Worm (Caenorhabditis elegans) whole organism, late embryonic: Measurements from ENCODE around the gene T25E4.2.

ENCODE experiments used
- C38D4.7 ChIP-seq: fragments of 200-800 bp; sonication (Bioruptor generic); optimal IDR thresholded peaks from 2 replicates; lab custom pipeline; 2018; ENCODE audit warnings: mild to moderate bottlenecking, missing genetic modification characterization, moderate library complexity, missing compliant biosample characterization
- F13H6.1 ChIP-seq: sonication (generic microtip); optimal IDR thresholded peaks from 2 replicates; lab custom pipeline; 2016; ENCODE audit warnings: missing genetic modification characterization, missing compliant biosample characterization
- K09A11.1 ChIP-seq: sonication (generic microtip); optimal IDR thresholded peaks from 2 replicates; lab custom pipeline; 2017; ENCODE audit warnings: antibody characterized with exemption, mild to moderate bottlenecking, missing genetic modification characterization, missing compliant biosample characterization; ENCODE audit not compliant: insufficient read depth
- T23F11.4 ChIP-seq: fragments of 200-800 bp; sonication (Bioruptor generic); optimal IDR thresholded peaks from 2 replicates; lab custom pipeline; 2018; ENCODE audit warnings: mild to moderate bottlenecking, missing genetic modification characterization, missing compliant biosample characterization
- Y22D7AL.16 ChIP-seq: sonication (generic microtip); optimal IDR thresholded peaks from 2 replicates; lab custom pipeline; 2016; ENCODE audit warnings: missing genetic modification characterization, missing compliant biosample characterization
- ama-1 ChIP-seq: fragments of 150-350 bp; optimal IDR thresholded peaks from 2 replicates; lab custom pipeline; 2014
- ceh-14 ChIP-seq: sonication (generic microtip); optimal IDR thresholded peaks from 2 replicates; lab custom pipeline; 2016; ENCODE audit warnings: missing genotype, missing genetic modification characterization, missing compliant biosample characterization
- ceh-19 ChIP-seq: fragments of 200-800 bp; sonication (Bioruptor generic); optimal IDR thresholded peaks from 2 replicates; lab custom pipeline; 2018; ENCODE audit warnings: mild to moderate bottlenecking, missing genetic modification characterization, missing compliant biosample characterization
- ceh-24 ChIP-seq: sonication (generic microtip); optimal IDR thresholded peaks from 2 replicates; lab custom pipeline; 2016; ENCODE audit warnings: mild to moderate bottlenecking, missing genetic modification characterization, missing compliant biosample characterization
- ceh-30 ChIP-seq: fragments of 150-350 bp; optimal IDR thresholded peaks from 2 replicates; lab custom pipeline; 2014; ENCODE audit warnings: missing biosample characterization, missing genetic modification characterization
- ceh-31 ChIP-seq: sonication (generic microtip); optimal IDR thresholded peaks from 2 replicates; lab custom pipeline; 2016; ENCODE audit warnings: missing genetic modification characterization, missing compliant biosample characterization
- ceh-45 ChIP-seq: fragments of 200-800 bp; sonication (Bioruptor generic); IDR thresholded peaks from 2 replicates; pipeline ENCODE4 v1.3.6; 2022; ENCODE audit warnings: missing genetic modification reagents, missing genetic modification characterization, missing compliant biosample characterization
- ceh-6 ChIP-seq: fragments of 200-800 bp; sonication (Bioruptor generic); optimal IDR thresholded peaks from 2 replicates; lab custom pipeline; 2018; ENCODE audit warnings: mild to moderate bottlenecking, missing genetic modification characterization, missing compliant biosample characterization
- ceh-9 ChIP-seq: sonication (generic microtip); optimal IDR thresholded peaks from 2 replicates; lab custom pipeline; 2016; ENCODE audit warnings: mild to moderate bottlenecking, missing genetic modification characterization, inconsistent platforms, missing compliant biosample characterization
- che-1 ChIP-seq: sonication (generic microtip); optimal IDR thresholded peaks from 2 replicates; lab custom pipeline; 2016; ENCODE audit warnings: mild to moderate bottlenecking, missing genetic modification characterization, missing compliant biosample characterization
- dmd-4 ChIP-seq: sonication (generic microtip); optimal IDR thresholded peaks from 2 replicates; lab custom pipeline; 2016; ENCODE audit warnings: borderline replicate concordance, missing genetic modification characterization, missing compliant biosample characterization
- dve-1 ChIP-seq: sonication (generic microtip); optimal IDR thresholded peaks from 2 replicates; lab custom pipeline; 2017; ENCODE audit warnings: antibody characterized with exemption, mild to moderate bottlenecking, missing genetic modification characterization, missing compliant biosample characterization
- elt-4 ChIP-seq: sonication (generic microtip); optimal IDR thresholded peaks from 2 replicates; lab custom pipeline; 2016; ENCODE audit warnings: missing genetic modification characterization, missing compliant biosample characterization
- ets-4 ChIP-seq: sonication (generic microtip); optimal IDR thresholded peaks from 2 replicates; lab custom pipeline; 2016; ENCODE audit warnings: missing genetic modification characterization, missing compliant biosample characterization
- eyg-1 ChIP-seq: sonication (generic microtip); optimal IDR thresholded peaks from 2 replicates; lab custom pipeline; 2016; ENCODE audit warnings: missing genotype, missing genetic modification characterization, missing compliant biosample characterization
- fkh-10 ChIP-seq: fragments of 150-350 bp; optimal IDR thresholded peaks from 2 replicates; lab custom pipeline; 2014; ENCODE audit warnings: missing biosample characterization, missing genetic modification reagents, missing genetic modification characterization
- fkh-6 ChIP-seq: sonication (generic microtip); optimal IDR thresholded peaks from 2 replicates; lab custom pipeline; 2016; ENCODE audit warnings: missing genetic modification characterization, missing compliant biosample characterization
- hlh-13 ChIP-seq: fragments of 200-800 bp; sonication (Bioruptor generic); optimal IDR thresholded peaks from 2 replicates; lab custom pipeline; 2018; ENCODE audit warnings: mild to moderate bottlenecking, missing genetic modification characterization, missing compliant biosample characterization
- hlh-30 ChIP-seq: sonication (generic microtip); optimal IDR thresholded peaks from 2 replicates; lab custom pipeline; 2017; ENCODE audit warnings: antibody characterized with exemption, missing genetic modification characterization, missing compliant biosample characterization; ENCODE audit not compliant: insufficient read depth
- lim-6 ChIP-seq: sonication (generic microtip); optimal IDR thresholded peaks from 2 replicates; lab custom pipeline; 2016; ENCODE audit warnings: missing genetic modification characterization, missing compliant biosample characterization
- lin-11 ChIP-seq: fragments of 200-800 bp; sonication (Bioruptor generic); optimal IDR thresholded peaks from 2 replicates; lab custom pipeline; 2018; ENCODE audit warnings: mild to moderate bottlenecking, missing genetic modification characterization, missing compliant biosample characterization
- madf-2 ChIP-seq: sonication (generic microtip); optimal IDR thresholded peaks from 2 replicates; lab custom pipeline; 2017; ENCODE audit warnings: missing genetic modification characterization, missing compliant biosample characterization
- nfya-1 ChIP-seq: sonication (generic microtip); optimal IDR thresholded peaks from 2 replicates; lab custom pipeline; 2017; ENCODE audit warnings: missing genetic modification characterization, mild to moderate bottlenecking, missing compliant biosample characterization, antibody characterized with exemption, moderate library complexity
- nhr-11 ChIP-seq: fragments of 150-350 bp; optimal IDR thresholded peaks from 2 replicates; lab custom pipeline; 2014; ENCODE audit warnings: missing biosample characterization, missing genetic modification characterization
- nhr-232 ChIP-seq: sonication (generic microtip); optimal IDR thresholded peaks from 2 replicates; lab custom pipeline; 2016; ENCODE audit warnings: missing genetic modification characterization, missing compliant biosample characterization
- odd-2 ChIP-seq: sonication (generic microtip); optimal IDR thresholded peaks from 2 replicates; lab custom pipeline; 2017; ENCODE audit warnings: antibody characterized with exemption, mild to moderate bottlenecking, missing genetic modification characterization, missing compliant biosample characterization
- pag-3 ChIP-seq: sonication (generic microtip); optimal IDR thresholded peaks from 2 replicates; lab custom pipeline; 2016; ENCODE audit warnings: missing compliant biosample characterization, missing genetic modification characterization, borderline replicate concordance
- pat-9 ChIP-seq: fragments of 200-800 bp; sonication (Bioruptor generic); optimal IDR thresholded peaks from 2 replicates; lab custom pipeline; 2018; ENCODE audit warnings: mild to moderate bottlenecking, missing genetic modification characterization, moderate library complexity, missing compliant biosample characterization
- pha-2 ChIP-seq: sonication (generic microtip); optimal IDR thresholded peaks from 2 replicates; lab custom pipeline; 2017; ENCODE audit warnings: mild to moderate bottlenecking, missing genetic modification characterization, missing compliant biosample characterization
- pha-4 ChIP-seq: fragments of 150-350 bp; optimal IDR thresholded peaks from 2 replicates; lab custom pipeline; 2018; ENCODE audit warnings: missing biosample characterization, missing genetic modification reagents, missing genetic modification characterization
- pqm-1 ChIP-seq: sonication (generic microtip); optimal IDR thresholded peaks from 2 replicates; lab custom pipeline; 2016; ENCODE audit warnings: missing genetic modification characterization, missing compliant biosample characterization
- pros-1 ChIP-seq: fragments of 150-350 bp; optimal IDR thresholded peaks from 2 replicates; lab custom pipeline; 2014; ENCODE audit warnings: missing biosample characterization, missing genetic modification reagents, missing genetic modification characterization
- ref-2 ChIP-seq: sonication (generic microtip); optimal IDR thresholded peaks from 2 replicates; lab custom pipeline; 2016; ENCODE audit warnings: missing genetic modification characterization, missing compliant biosample characterization
- rnt-1 ChIP-seq: sonication (generic microtip); optimal IDR thresholded peaks from 2 replicates; lab custom pipeline; 2016; ENCODE audit warnings: missing genetic modification characterization, missing compliant biosample characterization
- tbx-2 ChIP-seq: sonication (generic microtip); optimal IDR thresholded peaks from 2 replicates; lab custom pipeline; 2016; ENCODE audit warnings: missing genetic modification characterization, missing compliant biosample characterization
- tbx-7 ChIP-seq: sonication (generic microtip); optimal IDR thresholded peaks from 2 replicates; lab custom pipeline; 2016; ENCODE audit warnings: missing genotype, missing genetic modification characterization, missing compliant biosample characterization
- ttx-3 ChIP-seq: sonication (generic microtip); optimal IDR thresholded peaks from 2 replicates; lab custom pipeline; 2016; ENCODE audit warnings: missing genetic modification reagents, missing genetic modification characterization, missing compliant biosample characterization
- unc-42 ChIP-seq: sonication (generic microtip); optimal IDR thresholded peaks from 2 replicates; lab custom pipeline; 2016; ENCODE audit warnings: missing genotype, missing genetic modification characterization, missing compliant biosample characterization
- unc-86 ChIP-seq: sonication (generic microtip); optimal IDR thresholded peaks from 2 replicates; lab custom pipeline; 2016; ENCODE audit warnings: missing genetic modification characterization, missing compliant biosample characterization
- ztf-16 ChIP-seq: sonication (generic microtip); optimal IDR thresholded peaks from 2 replicates; lab custom pipeline; 2017; ENCODE audit warnings: missing genetic modification characterization, missing compliant biosample characterization

T25E4.2 gene

ce11 chrII:5543476-5544144 lies 38.6 kb downstream of the T25E4.2 start (continued):
- peak; percentile 90 for TF ChIP-seq ceh-14 (tag; lab: Kevin White, UChicago)
- TF ChIP-seq T23F11.4 (GFP tag; lab: Kevin White, UChicago): peak; percentile 69
- TF ChIP-seq fkh-10 (GFP tag; lab: Kevin White, UChicago): peak; percentile 84
- peak; percentile 58 for TF ChIP-seq Y22D7AL.16 (tag; lab: Kevin White, UChicago)
- peak; percentile 82 for TF ChIP-seq ref-2 (tag; lab: Kevin White, UChicago)
- peak; percentile 75 for TF ChIP-seq nhr-11 (tag; lab: Kevin White, UChicago)
- TF ChIP-seq hlh-30: peak; percentile 3
- TF ChIP-seq ttx-3 (tag; lab: Kevin White, UChicago): peak; percentile 66
- TF ChIP-seq pag-3 (tag; lab: Kevin White, UChicago): no peak
- peak; percentile 71 for TF ChIP-seq unc-86 (tag; lab: Kevin White, UChicago)
- peak; percentile 51 for TF ChIP-seq eyg-1 (tag; lab: Kevin White, UChicago)
- TF ChIP-seq ceh-19: peak; percentile 89
- TF ChIP-seq che-1 (tag; lab: Kevin White, UChicago): peak; percentile 59
- peak; percentile 60 for TF ChIP-seq nhr-232
- peak; percentile 77 for TF ChIP-seq K09A11.1
- peak; percentile 63 for TF ChIP-seq ets-4 (tag; lab: Kevin White, UChicago)
- peak; percentile 95 for TF ChIP-seq tbx-2 (tag; lab: Kevin White, UChicago)
- no peak for TF ChIP-seq elt-4
- peak; percentile 91 for TF ChIP-seq ceh-31 (tag; lab: Kevin White, UChicago)
- TF ChIP-seq rnt-1 (tag; lab: Kevin White, UChicago): peak; percentile 78
- peak; percentile 68 for TF ChIP-seq madf-2 (tag; lab: Kevin White, UChicago)
- peak; percentile 80 for TF ChIP-seq pha-2 (tag; lab: Kevin White, UChicago)
- TF ChIP-seq tbx-7 (tag; lab: Kevin White, UChicago): peak; percentile 29
- peak; percentile 64 for TF ChIP-seq hlh-13 (GFP tag; lab: Kevin White, UChicago)
- peak; percentile 79 for TF ChIP-seq pat-9 (tag; lab: Kevin White, UChicago)
- peak; percentile 68 for TF ChIP-seq lin-11
- peak; percentile 93 for TF ChIP-seq dve-1 (tag; lab: Kevin White, UChicago)
- TF ChIP-seq ceh-9 (tag; lab: Kevin White, UChicago): no peak
- peak; percentile 99 for TF ChIP-seq ama-1
- peak; percentile 76 for TF ChIP-seq lim-6 (tag; lab: Kevin White, UChicago)
- TF ChIP-seq F13H6.1 (tag; lab: Kevin White, UChicago): peak; percentile 44
- peak; percentile 70 for TF ChIP-seq C38D4.7 (GFP tag; lab: Kevin White, UChicago)
- TF ChIP-seq ceh-30 (tag; lab: Kevin White, UChicago): peak; percentile 29
- TF ChIP-seq odd-2 (tag; lab: Kevin White, UChicago): no peak
- TF ChIP-seq ceh-45: no peak
- no peak for TF ChIP-seq dmd-4
- TF ChIP-seq pros-1 (tag; lab: Kevin White, UChicago): peak; percentile 97
- TF ChIP-seq nfya-1 (tag; lab: Kevin White, UChicago): peak; percentile 89
- TF ChIP-seq fkh-6: peak; percentile 82
- TF ChIP-seq unc-42 (tag; lab: Kevin White, UChicago): peak; percentile 98
- TF ChIP-seq pqm-1 (tag; lab: Kevin White, UChicago): peak; percentile 77
- peak; percentile 23 for TF ChIP-seq ceh-24
- peak; percentile 77 for TF ChIP-seq ztf-16
- no peak for TF ChIP-seq pha-4
- peak; percentile 65 for TF ChIP-seq ceh-6
- TF ChIP-seq, all 69 proteins: peak for 61
